Fruit fly (Drosophila melanogaster) whole organism, embryonic: Measurements from ENCODE around the gene kud.

Experiments used
- ATbp ChIP-seq: fragments of 200-800 bp; sonication (Bioruptor generic); optimal IDR thresholded peaks from 2 replicates; lab custom pipeline; 2017; ENCODE audit warnings: missing biosample characterization, mild to moderate bottlenecking, missing genetic modification characterization, missing genetic modification reagents
- Antp ChIP-seq: fragments of 200-800 bp; sonication (Bioruptor generic); optimal IDR thresholded peaks from 3 replicates; lab custom pipeline; 2016; ENCODE audit warnings: missing biosample characterization, missing genetic modification characterization
- BEAF-32 ChIP-seq: fragments of 200-800 bp; sonication (Bioruptor generic); optimal IDR thresholded peaks from 3 replicates; lab custom pipeline; 2017; ENCODE audit warnings: missing biosample characterization, missing genetic modification characterization, mild to moderate bottlenecking, moderate library complexity, missing genetic modification reagents
- Bteb2 ChIP-seq: fragments of 200-800 bp; sonication (Bioruptor generic); optimal IDR thresholded peaks from 2 replicates; lab custom pipeline; 2016; ENCODE audit warnings: missing biosample characterization, missing genetic modification characterization
- CG10147 ChIP-seq: fragments of 200-800 bp; sonication (Bioruptor generic); optimal IDR thresholded peaks from 2 replicates; lab custom pipeline; 2019; ENCODE audit warnings: missing biosample characterization, mild to moderate bottlenecking, missing genetic modification characterization, moderate library complexity
- CG10431 ChIP-seq: fragments of 200-800 bp; sonication (Bioruptor generic); optimal IDR thresholded peaks from 3 replicates; lab custom pipeline; 2018; ENCODE audit warnings: missing biosample characterization, mild to moderate bottlenecking, missing genetic modification characterization
- CG11456 ChIP-seq: fragments of 200-800 bp; sonication (Bioruptor generic); IDR thresholded peaks from 3 replicates; pipeline ENCODE4 v1.3.6; 2022; ENCODE audit warnings: missing biosample characterization, missing genetic modification characterization
- CG1233 ChIP-seq: fragments of 200-800 bp; sonication (Bioruptor generic); optimal IDR thresholded peaks from 4 replicates; lab custom pipeline; 2018; ENCODE audit warnings: missing biosample characterization, mild to moderate bottlenecking, missing genetic modification characterization
- CG14050 ChIP-seq: fragments of 200-800 bp; sonication (Bioruptor generic); IDR thresholded peaks from 3 replicates; pipeline ENCODE4 v1.3.6; 2022; ENCODE audit warnings: missing biosample characterization, missing genetic modification characterization
- CG14965 ChIP-seq: fragments of 200-800 bp; sonication (Bioruptor generic); optimal IDR thresholded peaks from 2 replicates; lab custom pipeline; 2016; ENCODE audit warnings: missing biosample characterization, missing genetic modification characterization, borderline replicate concordance
- CG1529 ChIP-seq: fragments of 200-800 bp; sonication (Bioruptor generic); optimal IDR thresholded peaks from 3 replicates; lab custom pipeline; 2018; ENCODE audit warnings: missing biosample characterization, missing genetic modification characterization
- CG15514 ChIP-seq: fragments of 200-800 bp; sonication (Bioruptor generic); optimal IDR thresholded peaks from 3 replicates; lab custom pipeline; 2017; ENCODE audit warnings: missing biosample characterization, missing genetic modification characterization, mild to moderate bottlenecking, moderate library complexity, missing genetic modification reagents
- CG1647 ChIP-seq: fragments of 200-800 bp; sonication (Bioruptor generic); optimal IDR thresholded peaks from 3 replicates; lab custom pipeline; 2016; ENCODE audit warnings: missing biosample characterization, missing genetic modification characterization
- CG17359 ChIP-seq: fragments of 200-800 bp; sonication (Bioruptor generic); optimal IDR thresholded peaks from 3 replicates; lab custom pipeline; 2018; ENCODE audit warnings: missing biosample characterization, mild to moderate bottlenecking, missing genetic modification characterization, moderate library complexity
- CG17361 ChIP-seq: fragments of 200-800 bp; sonication (Bioruptor generic); IDR thresholded peaks from 3 replicates; pipeline ENCODE4 v1.3.6; 2022; ENCODE audit warnings: missing biosample characterization, missing genetic modification characterization
- CG17612 ChIP-seq: fragments of 200-800 bp; sonication (Bioruptor generic); IDR thresholded peaks from 2 replicates; pipeline ENCODE4 v1.3.6; 2022; ENCODE audit warnings: missing biosample characterization, missing genetic modification characterization
- CG30020 ChIP-seq: fragments of 200-800 bp; optimal IDR thresholded peaks from 2 replicates; lab custom pipeline; 2019; ENCODE audit warnings: missing biosample characterization, mild to moderate bottlenecking, missing genetic modification characterization, moderate library complexity
- CG33557 ChIP-seq: fragments of 200-800 bp; sonication (Bioruptor generic); optimal IDR thresholded peaks from 2 replicates; lab custom pipeline; 2019; ENCODE audit warnings: missing biosample characterization, mild to moderate bottlenecking, missing genetic modification characterization, moderate library complexity
- CG4404 ChIP-seq: fragments of 200-800 bp; sonication (Bioruptor generic); IDR thresholded peaks from 2 replicates; pipeline ENCODE4 v1.3.6; 2022; ENCODE audit warnings: missing biosample characterization, missing genetic modification characterization
- CG5180 ChIP-seq: fragments of 200-800 bp; sonication (Bioruptor generic); optimal IDR thresholded peaks from 3 replicates; lab custom pipeline; 2017; ENCODE audit warnings: missing biosample characterization, missing genetic modification characterization, mild to moderate bottlenecking, moderate library complexity, missing genetic modification reagents
- CG9215 ChIP-seq: fragments of 200-800 bp; sonication (Bioruptor generic); IDR thresholded peaks from 2 replicates; pipeline ENCODE4 v1.3.6; 2022; ENCODE audit warnings: missing biosample characterization, missing genetic modification characterization
- Dref ChIP-seq: fragments of 200-800 bp; sonication (Bioruptor generic); IDR thresholded peaks from 2 replicates; pipeline ENCODE4 v1.3.6; 2022; ENCODE audit warnings: missing biosample characterization, missing genetic modification characterization
- Drgx ChIP-seq: fragments of 200-800 bp; sonication (Bioruptor generic); IDR thresholded peaks from 2 replicates; pipeline ENCODE4 v1.3.6; 2022; ENCODE audit warnings: missing biosample characterization, missing genetic modification characterization
- Hey ChIP-seq: fragments of 200-800 bp; sonication (Bioruptor generic); optimal IDR thresholded peaks from 3 replicates; lab custom pipeline; 2018; ENCODE audit warnings: missing biosample characterization, mild to moderate bottlenecking, missing genetic modification characterization
- Nf-YB ChIP-seq: fragments of 200-800 bp; sonication (Bioruptor generic); optimal IDR thresholded peaks from 3 replicates; lab custom pipeline; 2019; ENCODE audit warnings: missing biosample characterization, mild to moderate bottlenecking, missing genetic modification characterization, moderate library complexity
- Side ChIP-seq: fragments of 200-800 bp; sonication (Bioruptor generic); optimal IDR thresholded peaks from 2 replicates; lab custom pipeline; 2016; ENCODE audit warnings: missing biosample characterization, missing genetic modification characterization
- al ChIP-seq: fragments of 200-800 bp; sonication (Bioruptor generic); IDR thresholded peaks from 2 replicates; pipeline ENCODE4 v1.3.6; 2022; ENCODE audit warnings: missing biosample characterization, missing genetic modification characterization
- danr ChIP-seq: fragments of 200-800 bp; sonication (Bioruptor generic); IDR thresholded peaks from 2 replicates; pipeline ENCODE4 v1.3.6; 2022; ENCODE audit warnings: missing biosample characterization, missing genetic modification characterization
- dati ChIP-seq: fragments of 200-800 bp; sonication (Bioruptor generic); IDR thresholded peaks from 2 replicates; pipeline ENCODE4 v1.3.6; 2022; ENCODE audit warnings: missing biosample characterization, missing genetic modification characterization
- dmrt11E ChIP-seq: fragments of 200-800 bp; sonication (Bioruptor generic); optimal IDR thresholded peaks from 3 replicates; lab custom pipeline; 2018; ENCODE audit warnings: missing biosample characterization, mild to moderate bottlenecking, missing genetic modification characterization, moderate library complexity
- exex ChIP-seq: fragments of 200-800 bp; sonication (Bioruptor generic); optimal IDR thresholded peaks from 4 replicates; lab custom pipeline; 2018; ENCODE audit warnings: missing biosample characterization, mild to moderate bottlenecking, missing genetic modification characterization, moderate library complexity
- fd102C ChIP-seq: fragments of 200-800 bp; sonication (Bioruptor generic); optimal IDR thresholded peaks from 2 replicates; lab custom pipeline; 2018; ENCODE audit warnings: missing biosample characterization, mild to moderate bottlenecking, missing genetic modification characterization, moderate library complexity
- fu2 ChIP-seq: fragments of 200-800 bp; sonication (Bioruptor generic); optimal IDR thresholded peaks from 2 replicates; lab custom pipeline; 2016; ENCODE audit warnings: missing biosample characterization, missing genetic modification characterization
- gsb ChIP-seq: fragments of 200-800 bp; sonication (Bioruptor generic); IDR thresholded peaks from 2 replicates; pipeline ENCODE4 v1.3.6; 2022; ENCODE audit warnings: missing biosample characterization, missing genetic modification characterization
- gsb-n ChIP-seq: fragments of 200-800 bp; sonication (Bioruptor generic); optimal IDR thresholded peaks from 3 replicates; lab custom pipeline; 2018; ENCODE audit warnings: missing biosample characterization, mild to moderate bottlenecking, missing genetic modification characterization
- jing ChIP-seq: fragments of 200-800 bp; sonication (Bioruptor generic); optimal IDR thresholded peaks from 2 replicates; lab custom pipeline; 2018; ENCODE audit warnings: missing biosample characterization, mild to moderate bottlenecking, missing genetic modification characterization
- ken ChIP-seq: fragments of 200-800 bp; sonication (Bioruptor generic); IDR thresholded peaks from 3 replicates; pipeline ENCODE4 v1.3.6; 2022; ENCODE audit warnings: missing biosample characterization, missing genetic modification characterization
- nau ChIP-seq: fragments of 200-800 bp; sonication (Bioruptor generic); optimal IDR thresholded peaks from 3 replicates; lab custom pipeline; 2017; ENCODE audit warnings: missing biosample characterization, mild to moderate bottlenecking, missing genetic modification characterization, missing genetic modification reagents
- nom ChIP-seq: fragments of 200-800 bp; sonication (Bioruptor generic); optimal IDR thresholded peaks from 2 replicates; lab custom pipeline; 2017; ENCODE audit warnings: missing biosample characterization, missing genetic modification characterization, mild to moderate bottlenecking, moderate library complexity, missing genetic modification reagents
- odd ChIP-seq: fragments of 200-800 bp; sonication (Bioruptor generic); optimal IDR thresholded peaks from 2 replicates; lab custom pipeline; 2017; ENCODE audit warnings: missing biosample characterization, mild to moderate bottlenecking, missing genetic modification characterization
- pho ChIP-seq: fragments of 200-800 bp; sonication (Bioruptor generic); optimal IDR thresholded peaks from 2 replicates; lab custom pipeline; 2016; ENCODE audit warnings: missing biosample characterization, missing genetic modification characterization
- prd ChIP-seq, 3 experiments: fragments of >200 bp in 2 of 3; fragments of 200-800 bp in 1 of 3; sonication (Bioruptor generic) in 1 of 3; optimal IDR thresholded peaks in 2 of 3; IDR thresholded peaks in 1 of 3; 2 replicates in 2 of 3; 3 replicates in 1 of 3; pipeline versions ENCODE4 v1.3.6 to Lab custom; 2017 to 2022; ENCODE audit warnings: missing biosample characterization in 1 of 3, missing genetic modification characterization in 1 of 3
- sens ChIP-seq: fragments of 200-800 bp; sonication (Bioruptor generic); peaks from one replicate; lab custom pipeline; 2016; ENCODE audit warnings: missing biosample characterization, missing genetic modification characterization
- slou ChIP-seq: fragments of 200-800 bp; sonication (Bioruptor generic); optimal IDR thresholded peaks from 3 replicates; lab custom pipeline; 2016; ENCODE audit warnings: missing biosample characterization, missing genetic modification characterization
- sob ChIP-seq: fragments of 200-800 bp; sonication (Bioruptor generic); IDR thresholded peaks from 2 replicates; pipeline ENCODE4 v1.3.6; 2022; ENCODE audit warnings: missing biosample characterization, missing genetic modification characterization
- tgo ChIP-seq: fragments of 200-800 bp; sonication (Bioruptor generic); IDR thresholded peaks from 3 replicates; pipeline ENCODE4 v1.3.6; 2022; ENCODE audit warnings: missing biosample characterization, missing genetic modification characterization
- tll ChIP-seq, 2 experiments: fragments of 200-800 bp in 1 of 2; fragments of >200 bp in 1 of 2; sonication (Bioruptor generic) in 1 of 2; optimal IDR thresholded peaks; 2 replicates each; lab custom pipeline; 2017 to 2019; ENCODE audit warnings: missing biosample characterization in 2 of 2, missing genetic modification characterization in 2 of 2, mild to moderate bottlenecking in 1 of 2, moderate library complexity in 1 of 2
- trh ChIP-seq: fragments of 200-800 bp; sonication (Bioruptor generic); optimal IDR thresholded peaks from 2 replicates; lab custom pipeline; 2016; ENCODE audit warnings: missing biosample characterization, missing genetic modification characterization
- twi ChIP-seq: fragments of 200-800 bp; optimal IDR thresholded peaks from 2 replicates; lab custom pipeline; 2019; ENCODE audit warnings: missing biosample characterization, mild to moderate bottlenecking, missing genetic modification characterization, moderate library complexity
- wor ChIP-seq: fragments of 200-800 bp; sonication (Bioruptor generic); IDR thresholded peaks from 2 replicates; pipeline ENCODE4 v1.3.6; 2022; ENCODE audit warnings: missing biosample characterization, missing genetic modification characterization

The kud gene

dm6 chr3L:16872487-16872955, 27.7 kb upstream of the kud start (continued):
- peak; percentile 61 for TF ChIP-seq ATbp (GFP tag; lab: Kevin White, UChicago)
- peak; percentile 81 for TF ChIP-seq nau (GFP tag; lab: Kevin White, UChicago)
- TF ChIP-seq jing: peak; percentile 61
- no peak for TF ChIP-seq Dref (GFP tag; lab: Robert Waterston, UW)
- TF ChIP-seq nom: no peak
- no peak for TF ChIP-seq CG14965
- TF ChIP-seq CG10147 (GFP tag; lab: Kevin White, UChicago): peak; percentile 75
- peak; percentile 54 for TF ChIP-seq tgo (GFP tag; lab: Robert Waterston, UW)
- no peak for TF ChIP-seq CG1647
- TF ChIP-seq Bteb2: peak; percentile 69
- peak; percentile 79 for TF ChIP-seq pho (GFP tag; lab: Kevin White, UChicago)
- no peak for TF ChIP-seq slou
- TF ChIP-seq CG14050 (GFP tag; lab: Robert Waterston, UW): no peak; the same call in 1 of the 3 replicates
- peak; percentile 35; the same call in 1 of the 2 replicates for TF ChIP-seq CG9215
- TF ChIP-seq dmrt11E (tag; lab: Kevin White, UChicago): peak; percentile 55
- TF ChIP-seq CG33557: peak; percentile 38
- peak; percentile 41 for TF ChIP-seq fu2
- no peak for TF ChIP-seq ken (GFP tag; lab: Robert Waterston, UW)
- peak; percentile 24 for TF ChIP-seq exex
- peak; percentile 10 for TF ChIP-seq CG30020 (tag; lab: Kevin White, UChicago)
- TF ChIP-seq BEAF-32 (GFP tag; lab: Kevin White, UChicago): no peak
- peak; percentile 35 for TF ChIP-seq CG15514 (GFP tag; lab: Kevin White, UChicago)
- no peak for TF ChIP-seq fd102C (GFP tag; lab: Kevin White, UChicago)
- peak; percentile 79 for TF ChIP-seq Drgx
- TF ChIP-seq tll (GFP tag; optimal IDR thresholded peaks at IDR 0.05; lab: Kevin White, UChicago): no peak
- peak; percentile 84 for TF ChIP-seq CG5180 (GFP tag; lab: Kevin White, UChicago)
- TF ChIP-seq sob: peak; percentile 39; the same call in 1 of the 2 replicates
- peak; percentile 57 for TF ChIP-seq Side
- TF ChIP-seq CG17612 (GFP tag; lab: Robert Waterston, UW): no peak
- no peak for TF ChIP-seq prd (optimal IDR thresholded peaks at IDR 0.05; lab: Kevin White, UChicago)
- peak; percentile 41; the same call in 2 of the 3 replicates for TF ChIP-seq prd (GFP tag; IDR thresholded peaks at IDR 0.05; lab: Robert Waterston, UW)
- peak; percentile 59 for TF ChIP-seq gsb-n (tag; lab: Kevin White, UChicago)
- peak; percentile 72 for TF ChIP-seq CG1233 (GFP tag; lab: Kevin White, UChicago)
- TF ChIP-seq Antp: peak; percentile 57
- TF ChIP-seq twi (tag; lab: Kevin White, UChicago): peak; percentile 54
- no peak for TF ChIP-seq gsb (GFP tag; lab: Robert Waterston, UW)
- no peak for TF ChIP-seq CG10431 (GFP tag; lab: Kevin White, UChicago)
- no peak for TF ChIP-seq CG4404 (GFP tag; lab: Robert Waterston, UW)
- TF ChIP-seq odd (GFP tag; lab: Kevin White, UChicago): peak; percentile 76
- TF ChIP-seq Hey (tag; lab: Kevin White, UChicago): peak; percentile 10
- TF ChIP-seq CG1529 (GFP tag; lab: Kevin White, UChicago): peak; percentile 62
- peak; percentile 87 for TF ChIP-seq sens
- TF ChIP-seq CG11456 (GFP tag; lab: Robert Waterston, UW): 0 out of 3 replicates have a peak, but pooled peaks have one; percentile 47
- TF ChIP-seq dati (GFP tag; lab: Robert Waterston, UW): no peak
- no peak; the same call in 1 of the 2 replicates for TF ChIP-seq al (GFP tag; lab: Robert Waterston, UW)
- no peak for TF ChIP-seq danr
- peak; percentile 69 for TF ChIP-seq CG17359 (tag; lab: Kevin White, UChicago)
- TF ChIP-seq wor (GFP tag; lab: Robert Waterston, UW): 0 out of 2 replicates have a peak, but pooled peaks have one; percentile 36
- no peak for TF ChIP-seq trh (GFP tag; lab: Kevin White, UChicago)
- peak; percentile 76 for TF ChIP-seq CG17361 (GFP tag; lab: Robert Waterston, UW)
- peak; percentile 59 for TF ChIP-seq Nf-YB (GFP tag; lab: Kevin White, UChicago)
